Worm (Caenorhabditis elegans) whole organism, L4 larva: ENCODE data around the gene ldh-1.

Experiments used
- F10B5.3 ChIP-seq: sonication (generic microtip); optimal IDR thresholded peaks from 2 replicates; lab custom pipeline; 2016; ENCODE audit warnings: mild to moderate bottlenecking, missing genetic modification characterization, missing compliant biosample characterization
- F44E2.7 ChIP-seq: fragments of 200-800 bp; sonication (Bioruptor generic); IDR thresholded peaks from 2 replicates; pipeline ENCODE4 v2.1.2; 2022; ENCODE audit warnings: missing genetic modification characterization, missing compliant biosample characterization
- R02D3.7 ChIP-seq: fragments of 150-350 bp; sonication (generic microtip); optimal IDR thresholded peaks from 3 replicates; lab custom pipeline; 2014; ENCODE audit warnings: missing biosample characterization, missing genetic modification characterization
- T26A8.4 ChIP-seq: fragments of 200-800 bp; sonication (Bioruptor generic); IDR thresholded peaks from 2 replicates; pipeline ENCODE4 v1.3.6; 2022; ENCODE audit warnings: missing genetic modification characterization, missing compliant biosample characterization
- Y48G9A.11 ChIP-seq: fragments of 200-800 bp; sonication (Bioruptor generic); IDR thresholded peaks from 2 replicates; pipeline ENCODE4 v1.3.6; 2022; ENCODE audit warnings: missing genetic modification reagents, missing genetic modification characterization, missing compliant biosample characterization
- ceh-20 ChIP-seq: fragments of 200-800 bp; sonication (Bioruptor generic); IDR thresholded peaks from 2 replicates; pipeline ENCODE4 v1.3.6; 2022; ENCODE audit warnings: missing genetic modification reagents, missing genetic modification characterization, missing compliant biosample characterization
- ceh-32 ChIP-seq: sonication (generic microtip); optimal IDR thresholded peaks from 2 replicates; lab custom pipeline; 2016; ENCODE audit warnings: mild to moderate bottlenecking, missing genetic modification characterization, missing compliant biosample characterization; ENCODE audit not compliant: poor library complexity
- ceh-62 ChIP-seq: sonication (generic microtip); optimal IDR thresholded peaks from 2 replicates; lab custom pipeline; 2017; ENCODE audit warnings: missing biosample characterization, missing genetic modification characterization
- ceh-82 ChIP-seq: sonication (generic microtip); optimal IDR thresholded peaks from 2 replicates; lab custom pipeline; 2017; ENCODE audit warnings: missing biosample characterization, missing genetic modification characterization
- cey-2 ChIP-seq: sonication (generic microtip); optimal IDR thresholded peaks from 3 replicates; lab custom pipeline; 2017; ENCODE audit warnings: missing genetic modification characterization, mild to moderate bottlenecking, missing compliant biosample characterization, antibody characterized with exemption, borderline replicate concordance; ENCODE audit not compliant: insufficient read depth
- daf-12 ChIP-seq: fragments of 150-350 bp; optimal IDR thresholded peaks from 2 replicates; lab custom pipeline; 2014; ENCODE audit warnings: missing biosample characterization, missing genetic modification reagents, missing genetic modification characterization
- daf-19 ChIP-seq: fragments of 200-800 bp; sonication (Bioruptor generic); conservative IDR thresholded peaks from 2 replicates; pipeline ENCODE4 v1.3.6; 2022; ENCODE audit warnings: missing genetic modification characterization, missing compliant biosample characterization
- duxl-1 ChIP-seq: sonication (generic microtip); optimal IDR thresholded peaks from 2 replicates; lab custom pipeline; 2016; ENCODE audit warnings: mild to moderate bottlenecking, missing genetic modification characterization, moderate library complexity, missing compliant biosample characterization; ENCODE audit not compliant: poor library complexity
- dve-1 ChIP-seq: sonication (generic microtip); optimal IDR thresholded peaks from 2 replicates; lab custom pipeline; 2017; ENCODE audit warnings: antibody characterized with exemption, mild to moderate bottlenecking, missing genetic modification characterization, missing compliant biosample characterization; ENCODE audit not compliant: insufficient read depth
- hif-1 ChIP-seq, 2 experiments: sonication (generic microtip); optimal IDR thresholded peaks; 2 replicates each; lab custom pipeline; 2016 to 2017; ENCODE audit warnings: missing compliant biosample characterization in 2 of 2, missing genetic modification characterization in 2 of 2, missing genetic modification reagents in 2 of 2, missing genotype in 2 of 2, mild to moderate bottlenecking in 1 of 2
- hlh-11 ChIP-seq: fragments of 200-800 bp; sonication (Bioruptor generic); optimal IDR thresholded peaks from 2 replicates; lab custom pipeline; 2018; ENCODE audit warnings: mild to moderate bottlenecking, missing genetic modification characterization, missing compliant biosample characterization
- hlh-30 ChIP-seq: sonication (generic microtip); optimal IDR thresholded peaks from 2 replicates; lab custom pipeline; 2017; ENCODE audit warnings: antibody characterized with exemption, mild to moderate bottlenecking, missing genetic modification characterization, missing compliant biosample characterization; ENCODE audit not compliant: insufficient read depth
- jun-1 ChIP-seq: fragments of 150-350 bp; optimal IDR thresholded peaks from 2 replicates; lab custom pipeline; 2014; ENCODE audit warnings: missing biosample characterization, missing genetic modification reagents, missing genetic modification characterization
- lin-38 ChIP-seq: fragments of 200-800 bp; sonication (Bioruptor generic); IDR thresholded peaks from 2 replicates; pipeline ENCODE4 v1.3.6; 2022; ENCODE audit warnings: missing genetic modification reagents, missing genetic modification characterization, missing compliant biosample characterization
- lin-39 ChIP-seq: fragments of 150-350 bp; optimal IDR thresholded peaks from 2 replicates; lab custom pipeline; 2014; ENCODE audit warnings: missing biosample characterization, missing genetic modification reagents, missing genetic modification characterization
- lsy-2 ChIP-seq, 2 experiments: fragments of 150-350 bp in 1 of 2; sonication (generic microtip) in 1 of 2; optimal IDR thresholded peaks; 2 replicates each; lab custom pipeline; 2014 to 2017; ENCODE audit warnings: missing biosample characterization in 2 of 2, missing genetic modification characterization in 2 of 2
- madf-9 ChIP-seq: fragments of 200-800 bp; sonication (Bioruptor generic); conservative IDR thresholded peaks from 2 replicates; pipeline ENCODE4 v1.3.6; 2022; ENCODE audit warnings: missing genetic modification reagents, missing genetic modification characterization, missing compliant biosample characterization
- mdl-1 ChIP-seq, 2 experiments: fragments of 150-350 bp in 1 of 2; sonication (generic microtip) in 1 of 2; optimal IDR thresholded peaks; 2 replicates each; lab custom pipeline; 2014 to 2017; ENCODE audit warnings: missing biosample characterization in 2 of 2, missing genetic modification characterization in 2 of 2
- mdt-29 ChIP-seq: fragments of 200-800 bp; sonication (Bioruptor generic); IDR thresholded peaks from 2 replicates; pipeline ENCODE4 v1.3.6; 2022; ENCODE audit warnings: missing genetic modification reagents, missing genetic modification characterization, missing compliant biosample characterization
- mxl-2 ChIP-seq: fragments of 200-800 bp; sonication (Bioruptor generic); conservative IDR thresholded peaks from 2 replicates; pipeline ENCODE4 v1.3.6; 2022; ENCODE audit warnings: missing genetic modification reagents, missing genetic modification characterization, missing compliant biosample characterization
- mxl-3 ChIP-seq: fragments of 200-800 bp; sonication (Bioruptor generic); optimal IDR thresholded peaks from 2 replicates; lab custom pipeline; 2018; ENCODE audit warnings: mild to moderate bottlenecking, missing genetic modification characterization, missing compliant biosample characterization
- nhr-10 ChIP-seq: fragments of 150-350 bp; optimal IDR thresholded peaks from 2 replicates; lab custom pipeline; 2014; ENCODE audit warnings: missing biosample characterization, missing genetic modification characterization
- nhr-11 ChIP-seq: fragments of 150-350 bp; optimal IDR thresholded peaks from 2 replicates; lab custom pipeline; 2014; ENCODE audit warnings: missing biosample characterization, missing genetic modification characterization
- nhr-111 ChIP-seq: fragments of 200-800 bp; sonication (Bioruptor generic); optimal IDR thresholded peaks from 2 replicates; lab custom pipeline; 2018; ENCODE audit warnings: mild to moderate bottlenecking, missing genetic modification characterization, missing compliant biosample characterization
- nhr-237 ChIP-seq: sonication (generic microtip); optimal IDR thresholded peaks from 2 replicates; lab custom pipeline; 2017; ENCODE audit warnings: missing biosample characterization, missing genetic modification characterization
- nhr-28 ChIP-seq: fragments of 150-350 bp; optimal IDR thresholded peaks from 2 replicates; lab custom pipeline; 2014; ENCODE audit warnings: missing biosample characterization, missing genetic modification characterization
- nhr-77 ChIP-seq: fragments of 150-350 bp; optimal IDR thresholded peaks from 2 replicates; lab custom pipeline; 2014; ENCODE audit warnings: missing biosample characterization, missing genetic modification characterization
- pha-4 ChIP-seq, 2 experiments: fragments of 150-350 bp in 1 of 2; fragments of 200-800 bp in 1 of 2; sonication (Bioruptor generic) in 1 of 2; IDR thresholded peaks in 1 of 2; optimal IDR thresholded peaks in 1 of 2; 2 replicates each; pipeline versions ENCODE4 v1.3.6 to Lab custom; 2014 to 2022; ENCODE audit warnings: missing genetic modification characterization in 2 of 2, missing genetic modification reagents in 2 of 2, missing biosample characterization in 1 of 2, missing compliant biosample characterization in 1 of 2
- saeg-2 ChIP-seq: fragments of 200-800 bp; sonication (Bioruptor generic); IDR thresholded peaks from 2 replicates; pipeline ENCODE4 v1.3.6; 2022; ENCODE audit warnings: missing genetic modification reagents, missing genetic modification characterization, missing compliant biosample characterization
- set-16 ChIP-seq: fragments of 200-800 bp; sonication (Bioruptor generic); IDR thresholded peaks from 2 replicates; pipeline ENCODE4 v1.3.6; 2022; ENCODE audit warnings: missing genetic modification reagents, missing genetic modification characterization, missing compliant biosample characterization
- skn-1 ChIP-seq: fragments of 150-350 bp; optimal IDR thresholded peaks from 2 replicates; lab custom pipeline; 2014; ENCODE audit warnings: missing biosample characterization, missing genetic modification characterization
- snpc-1.2 ChIP-seq: fragments of 200-800 bp; sonication (Bioruptor generic); IDR thresholded peaks from 2 replicates; pipeline ENCODE4 v1.3.6; 2022; ENCODE audit warnings: missing genetic modification reagents, missing genetic modification characterization, missing compliant biosample characterization
- snpc-4 ChIP-seq: fragments of 150-350 bp; optimal IDR thresholded peaks from 2 replicates; lab custom pipeline; 2014; ENCODE audit warnings: missing biosample characterization, missing genetic modification characterization
- spr-1 ChIP-seq: sonication (generic microtip); optimal IDR thresholded peaks from 2 replicates; lab custom pipeline; 2016; ENCODE audit warnings: mild to moderate bottlenecking, missing genetic modification characterization, missing compliant biosample characterization
- spr-3 ChIP-seq: fragments of 200-800 bp; sonication (Bioruptor generic); optimal IDR thresholded peaks from 2 replicates; lab custom pipeline; 2018; ENCODE audit warnings: mild to moderate bottlenecking, missing genetic modification characterization, missing compliant biosample characterization
- tag-97 ChIP-seq: fragments of 200-800 bp; sonication (Bioruptor generic); IDR thresholded peaks from 2 replicates; pipeline ENCODE4 v1.3.6; 2022; ENCODE audit warnings: missing genetic modification characterization, missing compliant biosample characterization
- tra-1 ChIP-seq: fragments of 200-800 bp; sonication (Bioruptor generic); IDR thresholded peaks from 2 replicates; pipeline ENCODE4 v1.3.6; 2022; ENCODE audit warnings: missing genetic modification reagents, missing genetic modification characterization, missing compliant biosample characterization
- unc-39 ChIP-seq: sonication (generic microtip); optimal IDR thresholded peaks from 2 replicates; lab custom pipeline; 2017; ENCODE audit warnings: missing biosample characterization, missing genetic modification characterization
- vab-7 ChIP-seq: fragments of 200-800 bp; sonication (Bioruptor generic); IDR thresholded peaks from 2 replicates; pipeline ENCODE4 v1.3.6; 2022; ENCODE audit warnings: missing genetic modification reagents, missing genetic modification characterization, missing compliant biosample characterization
- zag-1 ChIP-seq: fragments of 150-350 bp; optimal IDR thresholded peaks from 2 replicates; lab custom pipeline; 2014; ENCODE audit warnings: missing biosample characterization, missing genetic modification characterization
- zfp-2 ChIP-seq: sonication (generic microtip); optimal IDR thresholded peaks from 2 replicates; lab custom pipeline; 2016; ENCODE audit warnings: mild to moderate bottlenecking, missing genetic modification characterization, missing compliant biosample characterization
- zfp-3 ChIP-seq: fragments of 200-800 bp; sonication (Bioruptor generic); conservative IDR thresholded peaks from 2 replicates; pipeline ENCODE4 v1.3.6; 2022; ENCODE audit warnings: missing genetic modification reagents, missing genetic modification characterization, missing compliant biosample characterization
- zip-11 ChIP-seq: fragments of 200-800 bp; sonication (Bioruptor generic); IDR thresholded peaks from 2 replicates; pipeline ENCODE4 v1.3.6; 2022; ENCODE audit warnings: missing genetic modification characterization, missing compliant biosample characterization
- zip-2 ChIP-seq: fragments of 150-350 bp; optimal IDR thresholded peaks from 2 replicates; lab custom pipeline; 2014; ENCODE audit warnings: missing biosample characterization, missing genetic modification characterization
- ztf-11 ChIP-seq: fragments of 150-350 bp; optimal IDR thresholded peaks from 2 replicates; lab custom pipeline; 2014; ENCODE audit warnings: missing biosample characterization, missing genetic modification characterization

ldh-1 gene

DNA sequence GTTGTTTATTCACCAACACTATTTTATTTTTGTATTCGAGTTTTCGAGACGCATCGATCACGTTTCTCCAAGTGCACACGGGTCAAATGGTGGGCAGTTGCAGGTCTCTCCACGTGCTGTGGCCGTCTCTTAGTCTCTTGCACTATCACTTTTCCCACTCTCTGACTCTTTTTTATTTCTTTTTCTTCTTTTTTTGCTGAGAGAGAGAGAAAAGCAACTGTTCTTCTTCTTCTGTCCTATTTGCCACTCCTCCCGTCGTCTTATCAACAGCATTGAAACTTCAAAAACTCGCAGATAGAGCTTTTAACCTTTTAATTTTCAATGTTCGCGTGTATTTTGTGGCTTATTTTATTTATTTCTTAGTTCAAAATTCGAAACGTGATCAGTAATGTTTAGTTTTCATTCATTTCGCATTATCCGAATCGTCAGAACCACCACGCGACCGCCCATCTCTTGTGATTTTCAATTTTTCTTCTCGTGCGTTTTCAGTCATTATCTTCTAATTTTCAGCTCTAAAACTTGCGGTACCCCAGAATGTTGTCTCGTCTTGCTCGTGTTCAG lies 4.6 kb downstream of the ldh-1 start, which contains the start of gene alh-8 (continued):
- TF ChIP-seq zfp-3 (GFP tag; lab: Robert Waterston, UW) (no peak), spr-1 (tag; lab: Kevin White, UChicago) (no peak), zip-2 (tag; lab: Kevin White, UChicago) (no peak), nhr-237 (tag; lab: Kevin White, UChicago) (no peak), ceh-62 (tag; lab: Kevin White, UChicago) (no peak), saeg-2 (GFP tag; lab: Robert Waterston, UW) (no peak; the same call in 1 of the 2 replicates), unc-39 (tag; lab: Kevin White, UChicago) (no peak), nhr-111 (no peak), ceh-82 (tag; lab: Kevin White, UChicago) (no peak), spr-3 (GFP tag; lab: Kevin White, UChicago) (peak; percentile 56), zip-11 (GFP tag; lab: Robert Waterston, UW) (no peak), jun-1 (tag; lab: Kevin White, UChicago) (no peak), mdt-29 (GFP tag; lab: Robert Waterston, UW) (peak; percentile 72), snpc-1.2 (GFP tag; lab: Robert Waterston, UW) (no peak), ceh-20 (no peak), daf-12 (tag; lab: Kevin White, UChicago) (no peak), tra-1 (GFP tag; lab: Robert Waterston, UW) (no peak), mdl-1 (tag; optimal IDR thresholded peaks at IDR 0.05; lab: Kevin White, UChicago) (peak; percentile 84 to 98), nhr-28 (tag; lab: Kevin White, UChicago) (peak; percentile 82), vab-7 (GFP tag; lab: Robert Waterston, UW) (no peak), zfp-2 (no peak), F44E2.7 (GFP tag; lab: Robert Waterston, UW) (no peak), cey-2 (no peak), hlh-30 (tag; lab: Kevin White, UChicago) (peak; percentile 97), R02D3.7 (no peak), nhr-77 (tag; lab: Kevin White, UChicago) (peak; percentile 43), mxl-2 (GFP tag; lab: Robert Waterston, UW) (no peak), pha-4 (GFP tag; IDR thresholded peaks at IDR 0.05; lab: Robert Waterston, UW) (peak; percentile 56; the same call in 1 of the 2 replicates), pha-4 (tag; optimal IDR thresholded peaks at IDR 0.05; lab: Kevin White, UChicago) (no peak), madf-9 (GFP tag; lab: Robert Waterston, UW) (no peak), nhr-11 (tag; lab: Kevin White, UChicago) (peak; percentile 70), lin-38 (GFP tag; lab: Robert Waterston, UW) (peak; percentile 50), ztf-11 (tag; lab: Kevin White, UChicago) (no peak), lsy-2 (tag; optimal IDR thresholded peaks at IDR 0.05; lab: Kevin White, UChicago) (peak in 1 of 2 experiments; percentile 39), T26A8.4 (GFP tag; lab: Robert Waterston, UW) (0 out of 2 replicates have a peak, but pooled peaks have one; percentile 10), daf-19 (no peak), hif-1 (tag; optimal IDR thresholded peaks at IDR 0.05; lab: Kevin White, UChicago) (peak in 1 of 2 experiments; percentile 73), lin-39 (tag; lab: Kevin White, UChicago) (no peak), duxl-1 (tag; lab: Kevin White, UChicago) (no peak), skn-1 (no peak), snpc-4 (tag; lab: Kevin White, UChicago) (no peak), Y48G9A.11 (GFP tag; lab: Robert Waterston, UW) (no peak), mxl-3 (GFP tag; lab: Kevin White, UChicago) (peak; percentile 96), set-16 (GFP tag; lab: Robert Waterston, UW) (no peak), tag-97 (GFP tag; lab: Robert Waterston, UW) (no peak), ceh-32 (tag; lab: Kevin White, UChicago) (no peak), zag-1 (no peak), F10B5.3 (no peak), hlh-11 (tag; lab: Kevin White, UChicago) (peak; percentile 87), dve-1 (peak; percentile 79), nhr-10 (tag; lab: Kevin White, UChicago) (no peak)
